Worm (Caenorhabditis elegans): ENCODE data around the gene F12A10.8.

DNA sequence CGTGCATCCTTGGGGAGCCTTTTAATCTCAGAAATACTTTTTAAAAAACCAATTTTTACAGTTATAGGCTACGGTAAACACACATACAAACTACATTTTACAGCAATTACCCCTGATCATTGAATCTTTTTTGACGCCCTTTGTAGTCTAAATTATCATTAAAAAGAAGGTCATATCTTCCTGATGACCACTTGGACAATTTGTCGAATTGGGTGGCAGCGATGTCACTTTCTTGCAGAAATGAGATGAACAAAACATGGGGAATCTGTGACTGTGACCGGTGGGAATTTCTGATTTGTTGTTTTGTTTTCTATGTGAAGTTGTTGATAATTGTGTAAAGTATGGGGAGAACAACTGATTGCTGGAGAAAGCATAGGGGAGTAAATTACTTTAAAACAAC is 51.2 kb downstream of the F12A10.8 start:
- TF ChIP-seq him-1 (tag; optimal IDR thresholded peaks at IDR 0.05) (no peak), dao-5 (tag; optimal IDR thresholded peaks at IDR 0.05) (no peak), W03F9.2 (tag; optimal IDR thresholded peaks at IDR 0.05) (no peak)
